Worm (Caenorhabditis elegans) whole organism, midembryonic: ENCODE data around the gene F44B9.8.

Source experiments
- T22C8.4 ChIP-seq: fragments of 200-800 bp; sonication (Bioruptor generic); IDR thresholded peaks from 2 replicates; pipeline ENCODE4 v1.3.6; 2022; ENCODE audit warnings: missing genetic modification characterization, missing compliant biosample characterization
- cog-1 ChIP-seq: sonication (generic microtip); optimal IDR thresholded peaks from 2 replicates; lab custom pipeline; 2016; ENCODE audit warnings: missing genetic modification characterization, missing compliant biosample characterization
- flt-1 ChIP-seq: fragments of 200-800 bp; sonication (Bioruptor generic); IDR thresholded peaks from 2 replicates; pipeline ENCODE4 v1.3.6; 2022; ENCODE audit warnings: missing genetic modification characterization, missing compliant biosample characterization
- klf-2 ChIP-seq: fragments of 200-800 bp; sonication (Bioruptor generic); conservative IDR thresholded peaks from 2 replicates; pipeline ENCODE4 v1.3.6; 2022; ENCODE audit warnings: missing genetic modification reagents, missing genetic modification characterization, missing compliant biosample characterization
- med-1 ChIP-seq: sonication (generic microtip); optimal IDR thresholded peaks from 2 replicates; lab custom pipeline; 2017; ENCODE audit warnings: missing genetic modification characterization, mild to moderate bottlenecking, missing compliant biosample characterization, antibody characterized with exemption, missing genetic modification reagents; ENCODE audit not compliant: insufficient read depth
- ref-1 ChIP-seq: fragments of 200-800 bp; sonication (Bioruptor generic); conservative IDR thresholded peaks from 2 replicates; pipeline ENCODE4 v1.3.6; 2022; ENCODE audit warnings: missing genetic modification reagents, missing genetic modification characterization, missing compliant biosample characterization
- tab-1 ChIP-seq: fragments of 200-800 bp; sonication (Bioruptor generic); IDR thresholded peaks from 2 replicates; pipeline ENCODE4 v1.3.6; 2022; ENCODE audit warnings: missing genetic modification characterization, missing compliant biosample characterization
- ztf-23 ChIP-seq: fragments of 200-800 bp; sonication (Bioruptor generic); IDR thresholded peaks from 2 replicates; pipeline ENCODE4 v1.3.6; 2022; ENCODE audit warnings: missing genetic modification reagents, missing genetic modification characterization, missing compliant biosample characterization
- ztf-29 ChIP-seq: fragments of 200-800 bp; sonication (Bioruptor generic); IDR thresholded peaks from 2 replicates; pipeline ENCODE4 v1.3.6; 2022; ENCODE audit warnings: missing genetic modification reagents, missing genetic modification characterization, missing compliant biosample characterization

The F44B9.8 gene

ce11 chrIII:8029487-8029886, at the start of gene F44B9.8:
Gene F44B9.8 (minus strand): TSS chrIII:8029649.
- no peak for TF ChIP-seq cog-1 (tag; lab: Kevin White, UChicago)
- TF ChIP-seq med-1 (GFP tag; lab: Kevin White, UChicago): no peak
- no peak for TF ChIP-seq T22C8.4 (GFP tag; lab: Robert Waterston, UW)
- no peak for TF ChIP-seq flt-1 (GFP tag; lab: Robert Waterston, UW)
- no peak for TF ChIP-seq ztf-23 (GFP tag; lab: Robert Waterston, UW)
- no peak for TF ChIP-seq ztf-29
- TF ChIP-seq tab-1 (GFP tag; lab: Robert Waterston, UW): no peak
- no peak for TF ChIP-seq klf-2 (GFP tag; lab: Robert Waterston, UW)
- TF ChIP-seq ref-1 (GFP tag; lab: Robert Waterston, UW): no peak

ce11 chrIII:8077180-8077579, 47.7 kb upstream of the F44B9.8 start:
- TF ChIP-seq ztf-23 (GFP tag; lab: Robert Waterston, UW): no peak
- no peak for TF ChIP-seq med-1 (GFP tag; lab: Kevin White, UChicago)
- no peak for TF ChIP-seq T22C8.4 (GFP tag; lab: Robert Waterston, UW)
- no peak for TF ChIP-seq cog-1 (tag; lab: Kevin White, UChicago)
- no peak for TF ChIP-seq ref-1 (GFP tag; lab: Robert Waterston, UW)
- TF ChIP-seq ztf-29: no peak
- TF ChIP-seq tab-1 (GFP tag; lab: Robert Waterston, UW): no peak
- no peak for TF ChIP-seq klf-2 (GFP tag; lab: Robert Waterston, UW)
- TF ChIP-seq flt-1 (GFP tag; lab: Robert Waterston, UW): no peak

ce11 chrIII:8069206-8069605, 39.8 kb upstream of the F44B9.8 start:
- TF ChIP-seq ztf-23 (GFP tag; lab: Robert Waterston, UW) (no peak), T22C8.4 (GFP tag; lab: Robert Waterston, UW) (no peak), med-1 (GFP tag; lab: Kevin White, UChicago) (no peak), ztf-29 (no peak), flt-1 (GFP tag; lab: Robert Waterston, UW) (peak; percentile 80), klf-2 (GFP tag; lab: Robert Waterston, UW) (no peak), cog-1 (tag; lab: Kevin White, UChicago) (no peak), ref-1 (GFP tag; lab: Robert Waterston, UW) (no peak)

ce11 chrIII:8067798-8068197, 38.3 kb upstream of the F44B9.8 start:
- TF ChIP-seq T22C8.4 (GFP tag; lab: Robert Waterston, UW) (no peak), klf-2 (GFP tag; lab: Robert Waterston, UW) (no peak), flt-1 (GFP tag; lab: Robert Waterston, UW) (no peak), tab-1 (GFP tag; lab: Robert Waterston, UW) (no peak), ztf-29 (no peak), ztf-23 (GFP tag; lab: Robert Waterston, UW) (no peak), ref-1 (GFP tag; lab: Robert Waterston, UW) (no peak), cog-1 (tag; lab: Kevin White, UChicago) (no peak), med-1 (GFP tag; lab: Kevin White, UChicago) (no peak)

ce11 chrIII:8066989-8067388, 37.5 kb upstream of the F44B9.8 start, which contains the start of gene pros-1:
Gene pros-1 (plus strand): TSS chrIII:8067289.
- TF ChIP-seq ztf-23 (GFP tag; lab: Robert Waterston, UW) (no peak), med-1 (GFP tag; lab: Kevin White, UChicago) (no peak), ref-1 (GFP tag; lab: Robert Waterston, UW) (no peak), cog-1 (tag; lab: Kevin White, UChicago) (no peak), klf-2 (GFP tag; lab: Robert Waterston, UW) (no peak), flt-1 (GFP tag; lab: Robert Waterston, UW) (no peak), tab-1 (GFP tag; lab: Robert Waterston, UW) (no peak), ztf-29 (no peak), T22C8.4 (GFP tag; lab: Robert Waterston, UW) (no peak)

ce11 chrIII:8065101-8065500, 35.7 kb upstream of the F44B9.8 start:
- TF ChIP-seq tab-1 (GFP tag; lab: Robert Waterston, UW) (no peak), cog-1 (tag; lab: Kevin White, UChicago) (no peak), ztf-29 (no peak), ztf-23 (GFP tag; lab: Robert Waterston, UW) (no peak), ref-1 (GFP tag; lab: Robert Waterston, UW) (no peak), med-1 (GFP tag; lab: Kevin White, UChicago) (no peak), klf-2 (GFP tag; lab: Robert Waterston, UW) (no peak), flt-1 (GFP tag; lab: Robert Waterston, UW) (no peak)

- TF ChIP-seq ztf-29 (0 out of 2 replicates have a peak, but pooled peaks have one; percentile 31), flt-1 (GFP tag; lab: Robert Waterston, UW) (no peak)
These were observed 34.2 kb upstream of the F44B9.8 start for ce11 chrIII:8063659-8064058.

ce11 chrIII:8061114-8061513, 31.7 kb upstream of the F44B9.8 start:
- no peak for TF ChIP-seq ztf-29
- no peak for TF ChIP-seq tab-1 (GFP tag; lab: Robert Waterston, UW)
- TF ChIP-seq ref-1 (GFP tag; lab: Robert Waterston, UW): no peak
- TF ChIP-seq flt-1 (GFP tag; lab: Robert Waterston, UW): no peak
- no peak for TF ChIP-seq cog-1 (tag; lab: Kevin White, UChicago)
- no peak for TF ChIP-seq T22C8.4 (GFP tag; lab: Robert Waterston, UW)
- no peak for TF ChIP-seq klf-2 (GFP tag; lab: Robert Waterston, UW)
- TF ChIP-seq med-1 (GFP tag; lab: Kevin White, UChicago): no peak
- no peak for TF ChIP-seq ztf-23 (GFP tag; lab: Robert Waterston, UW)

ce11 chrIII:8051838-8052237, 22.4 kb upstream of the F44B9.8 start:
- TF ChIP-seq klf-2 (GFP tag; lab: Robert Waterston, UW) (no peak), flt-1 (GFP tag; lab: Robert Waterston, UW) (no peak), ref-1 (GFP tag; lab: Robert Waterston, UW) (no peak), T22C8.4 (GFP tag; lab: Robert Waterston, UW) (no peak), med-1 (GFP tag; lab: Kevin White, UChicago) (no peak), ztf-23 (GFP tag; lab: Robert Waterston, UW) (no peak), tab-1 (GFP tag; lab: Robert Waterston, UW) (no peak)
